Worm (Caenorhabditis elegans): ENCODE results near the gene F08D12.12.

The F08D12.12 gene

ce11 chrII:2787031-2787512 lies at the start of gene F08D12.12, which contains the start of gene srpa-72:
Gene F08D12.12, minus strand, starts transcription at chrII:2787081.
Gene srpa-72, plus strand, starts transcription at chrII:2787481.
- TF ChIP-seq nhr-47 (tag; optimal IDR thresholded peaks at IDR 0.05) (no peak), aha-1 (tag; optimal IDR thresholded peaks at IDR 0.05) (no peak), nhr-12 (tag; optimal IDR thresholded peaks at IDR 0.05) (no peak), pax-3 (tag; optimal IDR thresholded peaks at IDR 0.05) (no peak), blmp-1 (tag; optimal IDR thresholded peaks at IDR 0.05) (no peak), lir-3 (tag; optimal IDR thresholded peaks at IDR 0.05; ENCODE audit: poor library complexity) (no peak), pqm-1 (tag; optimal IDR thresholded peaks at IDR 0.05) (no peak), fos-1 (tag; optimal IDR thresholded peaks at IDR 0.05) (no peak), egl-13 (tag; optimal IDR thresholded peaks at IDR 0.05) (no peak), efl-1 (optimal IDR thresholded peaks at IDR 0.05) (peak; percentile 56 to 60), efl-1 (GFP tag; optimal IDR thresholded peaks at IDR 0.05 in 1 of 2) (peak; percentile 53 to 95), F16B12.6 (tag; optimal IDR thresholded peaks at IDR 0.05) (peak; percentile 91), ztf-4 (tag; optimal IDR thresholded peaks at IDR 0.05) (no peak), dpl-1 (GFP tag; optimal IDR thresholded peaks at IDR 0.05) (peak; percentile 23 to 57 (median 57)), mep-1 (tag; optimal IDR thresholded peaks at IDR 0.05) (no peak), lin-35 (GFP tag; optimal IDR thresholded peaks at IDR 0.05) (peak; percentile 29 to 61), egl-27 (tag; optimal IDR thresholded peaks at IDR 0.05) (no peak), ztf-11 (tag; optimal IDR thresholded peaks at IDR 0.05) (no peak), swsn-7 (tag; optimal IDR thresholded peaks at IDR 0.05) (peak; percentile 10), fkh-10 (GFP tag; optimal IDR thresholded peaks at IDR 0.05) (no peak), irx-1 (tag; optimal IDR thresholded peaks at IDR 0.05) (no peak), C34B4.2 (tag; optimal IDR thresholded peaks at IDR 0.05) (no peak), nhr-85 (tag) (no peak), nhr-11 (tag; optimal IDR thresholded peaks at IDR 0.05) (no peak), pag-3 (tag; optimal IDR thresholded peaks at IDR 0.05; ENCODE audit: borderline replicate concordance, insufficient read depth) (no peak), zag-1 (tag; optimal IDR thresholded peaks at IDR 0.05) (no peak), tbx-2 (tag; optimal IDR thresholded peaks at IDR 0.05) (no peak), aly-2 (tag; optimal IDR thresholded peaks at IDR 0.05) (no peak), nhr-76 (tag; optimal IDR thresholded peaks at IDR 0.05) (no peak), elt-2 (tag; optimal IDR thresholded peaks at IDR 0.05) (no peak), alr-1 (tag; optimal IDR thresholded peaks at IDR 0.05; ENCODE audit: borderline replicate concordance) (no peak), nhr-71 (tag; optimal IDR thresholded peaks at IDR 0.05) (no peak), unc-130 (tag; optimal IDR thresholded peaks at IDR 0.05) (peak; percentile 64), ceh-8 (GFP tag; optimal IDR thresholded peaks at IDR 0.05) (no peak), zip-4 (GFP tag; optimal IDR thresholded peaks at IDR 0.05) (no peak), nhr-19 (GFP tag; conservative IDR thresholded peaks at IDR 0.05) (peak; percentile 23), grh-1 (GFP tag; IDR thresholded peaks at IDR 0.05) (no peak), xbp-1 (tag; optimal IDR thresholded peaks at IDR 0.05) (peak; percentile 27), nhr-20 (tag; optimal IDR thresholded peaks at IDR 0.05) (no peak), nhr-90 (tag; optimal IDR thresholded peaks at IDR 0.05; ENCODE audit: poor library complexity) (no peak), fkh-8 (tag; optimal IDR thresholded peaks at IDR 0.05) (no peak), rnt-1 (tag; optimal IDR thresholded peaks at IDR 0.05) (no peak), jun-1 (tag; optimal IDR thresholded peaks at IDR 0.05) (no peak), sox-4 (tag; optimal IDR thresholded peaks at IDR 0.05) (no peak), unc-30 (tag; optimal IDR thresholded peaks at IDR 0.05) (no peak), nhr-28 (tag; optimal IDR thresholded peaks at IDR 0.05) (no peak), lin-39 (tag; optimal IDR thresholded peaks at IDR 0.05) (no peak), ceh-88 (GFP tag; IDR thresholded peaks at IDR 0.05) (no peak), sup-37 (GFP tag; optimal IDR thresholded peaks at IDR 0.05) (no peak), efl-3 (GFP tag; optimal IDR thresholded peaks at IDR 0.05) (no peak), lin-14 (GFP tag; optimal IDR thresholded peaks at IDR 0.05) (peak; percentile 57), ces-1 (GFP tag; optimal IDR thresholded peaks at IDR 0.05) (no peak), mab-9 (GFP tag; IDR thresholded peaks at IDR 0.05) (no peak)
